Fruit fly (Drosophila melanogaster) whole organism, embryonic: Measurements from ENCODE around the gene CG13623.

Experiments used
- CG10209 ChIP-seq: fragments of 200-800 bp; sonication (Bioruptor generic); optimal IDR thresholded peaks from 3 replicates; lab custom pipeline; 2017; ENCODE audit warnings: missing biosample characterization, mild to moderate bottlenecking, missing genetic modification characterization, missing genetic modification reagents
- CG10366 ChIP-seq: fragments of 200-800 bp; sonication (Bioruptor generic); IDR thresholded peaks from 2 replicates; pipeline ENCODE4 v1.3.6; 2022; ENCODE audit warnings: missing biosample characterization, missing genetic modification characterization
- CG10979 ChIP-seq: fragments of 200-800 bp; sonication (Bioruptor generic); optimal IDR thresholded peaks from 2 replicates; lab custom pipeline; 2018; ENCODE audit warnings: missing biosample characterization, mild to moderate bottlenecking, missing genetic modification characterization, moderate library complexity
- CG11093 ChIP-seq: fragments of 200-800 bp; sonication (Bioruptor generic); IDR thresholded peaks from 3 replicates; pipeline ENCODE4 v1.3.6; 2022; ENCODE audit warnings: missing biosample characterization, missing genetic modification characterization
- CG11696 ChIP-seq: fragments of 200-800 bp; sonication (Bioruptor generic); IDR thresholded peaks from 2 replicates; pipeline ENCODE4 v1.3.6; 2022; ENCODE audit warnings: missing biosample characterization, missing genetic modification characterization
- CG11723 ChIP-seq: fragments of 200-800 bp; sonication (Bioruptor generic); optimal IDR thresholded peaks from 2 replicates; lab custom pipeline; 2017; ENCODE audit warnings: missing biosample characterization, mild to moderate bottlenecking, missing genetic modification characterization
- CG12104 ChIP-seq: fragments of 200-800 bp; sonication (Bioruptor generic); optimal IDR thresholded peaks from 3 replicates; lab custom pipeline; 2016; ENCODE audit warnings: missing biosample characterization, missing genetic modification characterization
- CG12659 ChIP-seq: fragments of 200-800 bp; sonication (Bioruptor generic); optimal IDR thresholded peaks from 3 replicates; lab custom pipeline; 2017; ENCODE audit warnings: mild to moderate bottlenecking, missing biosample characterization, missing genetic modification reagents, missing genetic modification characterization
- CG15601 ChIP-seq: fragments of 200-800 bp; sonication (Bioruptor generic); optimal IDR thresholded peaks from 3 replicates; lab custom pipeline; 2019; ENCODE audit warnings: missing biosample characterization, mild to moderate bottlenecking, missing genetic modification characterization, moderate library complexity
- CG18262 ChIP-seq: fragments of 200-800 bp; optimal IDR thresholded peaks from 3 replicates; lab custom pipeline; 2019; ENCODE audit warnings: missing biosample characterization, mild to moderate bottlenecking, missing genetic modification characterization, moderate library complexity
- CG1832 ChIP-seq: fragments of 200-800 bp; sonication (Bioruptor generic); optimal IDR thresholded peaks from 2 replicates; lab custom pipeline; 2017; ENCODE audit warnings: missing biosample characterization, mild to moderate bottlenecking, missing genetic modification characterization, inconsistent platforms
- CG31441 ChIP-seq: fragments of 200-800 bp; sonication (Bioruptor generic); IDR thresholded peaks from 2 replicates; pipeline ENCODE4 v1.3.6; 2022; ENCODE audit warnings: missing biosample characterization, missing genetic modification characterization
- CG32772 ChIP-seq: fragments of 200-800 bp; sonication (Bioruptor generic); IDR thresholded peaks from 2 replicates; pipeline ENCODE4 v1.3.6; 2022; ENCODE audit warnings: missing biosample characterization, missing genetic modification characterization
- CG34422 ChIP-seq: fragments of 200-800 bp; sonication (Bioruptor generic); IDR thresholded peaks from 3 replicates; pipeline ENCODE4 v1.3.6; 2022; ENCODE audit warnings: missing biosample characterization, missing genetic modification characterization
- CG3838 ChIP-seq: fragments of 200-800 bp; sonication (Bioruptor generic); optimal IDR thresholded peaks from 3 replicates; lab custom pipeline; 2016; ENCODE audit warnings: missing biosample characterization, missing genetic modification characterization
- CG3847 ChIP-seq: fragments of 200-800 bp; sonication (Bioruptor generic); IDR thresholded peaks from 2 replicates; pipeline ENCODE4 v1.3.6; 2022; ENCODE audit warnings: missing biosample characterization, missing genetic modification characterization
- CG8388 ChIP-seq: fragments of 200-800 bp; sonication (Bioruptor generic); optimal IDR thresholded peaks from 2 replicates; lab custom pipeline; 2019; ENCODE audit warnings: missing biosample characterization, mild to moderate bottlenecking, missing genetic modification characterization, moderate library complexity
- CG9609 ChIP-seq: fragments of 200-800 bp; sonication (Bioruptor generic); optimal IDR thresholded peaks from 3 replicates; lab custom pipeline; 2016; ENCODE audit warnings: missing biosample characterization, missing genetic modification characterization
- D19B ChIP-seq: fragments of 200-800 bp; sonication (Bioruptor generic); optimal IDR thresholded peaks from 2 replicates; lab custom pipeline; 2017; ENCODE audit warnings: missing biosample characterization, mild to moderate bottlenecking, missing genetic modification characterization
- Dek ChIP-seq: fragments of 200-800 bp; sonication (Bioruptor generic); optimal IDR thresholded peaks from 3 replicates; lab custom pipeline; 2019; ENCODE audit warnings: missing biosample characterization, mild to moderate bottlenecking, missing genetic modification characterization, moderate library complexity
- Doc2 ChIP-seq: fragments of 200-800 bp; sonication (Bioruptor generic); IDR thresholded peaks from 2 replicates; pipeline ENCODE4 v1.3.6; 2022; ENCODE audit warnings: missing biosample characterization, missing genetic modification characterization
- Ets65A ChIP-seq: fragments of 200-800 bp; sonication (Bioruptor generic); peaks from one replicate; lab custom pipeline; 2016; ENCODE audit warnings: missing biosample characterization, missing genetic modification characterization
- HmgZ ChIP-seq: fragments of 200-800 bp; sonication (Bioruptor generic); optimal IDR thresholded peaks from 2 replicates; lab custom pipeline; 2018; ENCODE audit warnings: missing biosample characterization, mild to moderate bottlenecking, missing genetic modification characterization
- Lhr ChIP-seq: fragments of 200-800 bp; sonication (Bioruptor generic); optimal IDR thresholded peaks from 3 replicates; lab custom pipeline; 2017; ENCODE audit warnings: mild to moderate bottlenecking, missing biosample characterization, missing genetic modification reagents, missing genetic modification characterization
- Myb ChIP-seq: fragments of 200-800 bp; sonication (Bioruptor generic); optimal IDR thresholded peaks from 2 replicates; lab custom pipeline; 2016; ENCODE audit warnings: missing biosample characterization, missing genetic modification characterization
- NC2β ChIP-seq: fragments of 200-800 bp; sonication (Bioruptor generic); optimal IDR thresholded peaks from 2 replicates; lab custom pipeline; 2016; ENCODE audit warnings: missing biosample characterization, missing genetic modification characterization
- Nf-YC ChIP-seq: fragments of 200-800 bp; optimal IDR thresholded peaks from 3 replicates; lab custom pipeline; 2019; ENCODE audit warnings: missing biosample characterization, mild to moderate bottlenecking, missing genetic modification characterization, moderate library complexity
- Pdp1 ChIP-seq, 2 experiments: fragments of 200-800 bp; sonication (Bioruptor generic); optimal IDR thresholded peaks; 3 replicates each; lab custom pipeline; 2016; ENCODE audit warnings: missing biosample characterization in 2 of 2, missing genetic modification characterization in 2 of 2, mild to moderate bottlenecking in 1 of 2, moderate library complexity in 1 of 2
- Ravus ChIP-seq: fragments of 200-800 bp; sonication (Bioruptor generic); IDR thresholded peaks from 2 replicates; pipeline ENCODE4 v1.3.6; 2022; ENCODE audit warnings: missing biosample characterization, missing genetic modification characterization
- Scr ChIP-seq: fragments of 200-800 bp; sonication (Bioruptor generic); IDR thresholded peaks from 2 replicates; pipeline ENCODE4 v1.3.6; 2022; ENCODE audit warnings: missing biosample characterization, missing genetic modification characterization; ENCODE audit not compliant: partially characterized antibody
- abd-A ChIP-seq: fragments of 200-800 bp; sonication (Bioruptor generic); optimal IDR thresholded peaks from 3 replicates; lab custom pipeline; 2019; ENCODE audit warnings: missing biosample characterization, mild to moderate bottlenecking, missing genetic modification characterization, moderate library complexity
- crol ChIP-seq: fragments of 200-800 bp; sonication (Bioruptor generic); IDR thresholded peaks from 2 replicates; pipeline ENCODE4 v1.3.6; 2022; ENCODE audit warnings: missing biosample characterization, missing genetic modification characterization
- dimm ChIP-seq: fragments of 200-800 bp; sonication (Bioruptor generic); IDR thresholded peaks from 2 replicates; pipeline ENCODE4 v1.3.6; 2022; ENCODE audit warnings: missing biosample characterization, missing genetic modification characterization
- dmrt11E ChIP-seq: fragments of 200-800 bp; sonication (Bioruptor generic); optimal IDR thresholded peaks from 3 replicates; lab custom pipeline; 2018; ENCODE audit warnings: missing biosample characterization, mild to moderate bottlenecking, missing genetic modification characterization, moderate library complexity
- grn ChIP-seq: fragments of 200-800 bp; sonication (Bioruptor generic); optimal IDR thresholded peaks from 3 replicates; lab custom pipeline; 2017; ENCODE audit warnings: missing biosample characterization, missing genetic modification characterization
- gsb ChIP-seq: fragments of 200-800 bp; sonication (Bioruptor generic); IDR thresholded peaks from 2 replicates; pipeline ENCODE4 v1.3.6; 2022; ENCODE audit warnings: missing biosample characterization, missing genetic modification characterization
- ind ChIP-seq: fragments of 200-800 bp; sonication (Bioruptor generic); optimal IDR thresholded peaks from 3 replicates; lab custom pipeline; 2016; ENCODE audit warnings: missing biosample characterization, missing genetic modification characterization
- insv ChIP-seq, 2 experiments: fragments of 200-800 bp; sonication (Bioruptor generic); optimal IDR thresholded peaks; 3 replicates each; lab custom pipeline; 2016 to 2018; ENCODE audit warnings: missing biosample characterization in 2 of 2, missing genetic modification characterization in 2 of 2
- klu ChIP-seq: fragments of 200-800 bp; sonication (Bioruptor generic); IDR thresholded peaks from 2 replicates; pipeline ENCODE4 v1.3.6; 2022; ENCODE audit warnings: missing biosample characterization, missing genetic modification characterization
- luna ChIP-seq: fragments of 200-800 bp; sonication (Bioruptor generic); optimal IDR thresholded peaks from 2 replicates; lab custom pipeline; 2016; ENCODE audit warnings: missing biosample characterization, missing genetic modification characterization
- pho ChIP-seq: fragments of 200-800 bp; sonication (Bioruptor generic); optimal IDR thresholded peaks from 2 replicates; lab custom pipeline; 2016; ENCODE audit warnings: missing biosample characterization, missing genetic modification characterization
- psq ChIP-seq: fragments of 200-800 bp; sonication (Bioruptor generic); optimal IDR thresholded peaks from 2 replicates; lab custom pipeline; 2017; ENCODE audit warnings: missing biosample characterization, missing genetic modification characterization
- ranshi ChIP-seq: fragments of 200-800 bp; sonication (Bioruptor generic); IDR thresholded peaks from 2 replicates; pipeline ENCODE4 v1.3.6; 2022; ENCODE audit warnings: missing biosample characterization, missing genetic modification characterization
- repo ChIP-seq: fragments of 200-800 bp; sonication (Bioruptor generic); optimal IDR thresholded peaks from 2 replicates; lab custom pipeline; 2016; ENCODE audit warnings: missing biosample characterization, missing genetic modification characterization
- rib ChIP-seq: fragments of 200-800 bp; sonication (Bioruptor generic); IDR thresholded peaks from 2 replicates; pipeline ENCODE4 v1.3.6; 2022; ENCODE audit warnings: missing biosample characterization, missing genetic modification characterization
- salm ChIP-seq: fragments of 200-800 bp; sonication (Bioruptor generic); optimal IDR thresholded peaks from 2 replicates; lab custom pipeline; 2018; ENCODE audit warnings: missing biosample characterization, mild to moderate bottlenecking, missing genetic modification characterization
- sob ChIP-seq: fragments of 200-800 bp; sonication (Bioruptor generic); IDR thresholded peaks from 2 replicates; pipeline ENCODE4 v1.3.6; 2022; ENCODE audit warnings: missing biosample characterization, missing genetic modification characterization
- sr ChIP-seq: fragments of 200-800 bp; sonication (Bioruptor generic); IDR thresholded peaks from 3 replicates; pipeline ENCODE4 v1.3.6; 2022; ENCODE audit warnings: missing biosample characterization, missing genetic modification characterization
- sug ChIP-seq: fragments of 200-800 bp; optimal IDR thresholded peaks from 2 replicates; lab custom pipeline; 2019; ENCODE audit warnings: missing biosample characterization, mild to moderate bottlenecking, missing genetic modification characterization, moderate library complexity
- ttk ChIP-seq: fragments of 200-800 bp; sonication (Bioruptor generic); IDR thresholded peaks from 2 replicates; pipeline ENCODE4 v2.1.2; 2022; ENCODE audit warnings: missing biosample characterization, missing genetic modification characterization
- vvl ChIP-seq: fragments of 200-800 bp; sonication (Bioruptor generic); IDR thresholded peaks from 2 replicates; pipeline ENCODE4 v1.3.6; 2022; ENCODE audit warnings: missing biosample characterization, missing genetic modification characterization

The CG13623 gene

DNA sequence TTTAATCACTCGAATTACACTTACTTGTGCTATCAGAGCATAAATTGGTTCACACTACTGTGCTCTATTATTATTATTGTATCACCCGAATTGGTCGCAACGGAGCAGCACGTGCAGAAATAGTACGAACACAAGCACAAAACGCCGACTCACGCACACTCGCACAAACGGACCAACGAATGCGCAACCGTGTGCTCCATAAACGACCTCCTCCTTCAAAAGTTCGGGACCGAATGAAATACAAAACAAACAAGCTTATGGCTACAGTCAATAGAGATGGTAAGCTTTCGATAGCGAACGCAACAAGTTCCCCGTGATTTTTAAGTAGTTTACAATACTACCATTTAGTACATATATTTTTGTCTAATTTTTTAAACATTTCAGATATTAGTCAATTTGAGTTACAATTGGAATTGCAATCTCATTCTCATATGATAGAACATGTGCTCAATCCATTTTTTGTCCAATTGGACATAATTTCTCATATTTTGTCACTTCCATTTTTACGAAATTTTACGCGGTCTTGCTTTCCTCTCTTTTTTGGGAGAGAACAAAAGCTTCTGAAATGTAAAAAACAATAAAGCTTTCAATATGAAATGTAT, 13.4 kb upstream of the CG13623 start, which contains the start of gene Cftr (continued):
- TF ChIP-seq Nf-YC (tag; lab: Kevin White, UChicago) (peak; percentile 19), CG15601 (tag; lab: Kevin White, UChicago) (no peak), CG3847 (GFP tag; lab: Robert Waterston, UW) (peak; percentile 63), Ets65A (GFP tag; lab: Kevin White, UChicago) (peak; percentile 46), HmgZ (tag; lab: Kevin White, UChicago) (peak; percentile 79), Myb (GFP tag; lab: Kevin White, UChicago) (peak; percentile 33), salm (tag; lab: Kevin White, UChicago) (no peak), CG10979 (tag; lab: Kevin White, UChicago) (no peak), ind (no peak), dimm (GFP tag; lab: Robert Waterston, UW) (no peak), CG10209 (GFP tag; lab: Kevin White, UChicago) (no peak), Ravus (no peak), ranshi (peak; percentile 44; the same call in 1 of the 2 replicates), repo (GFP tag; lab: Kevin White, UChicago) (peak; percentile 33), NC2β (GFP tag; lab: Kevin White, UChicago) (peak; percentile 41), CG12659 (GFP tag; lab: Kevin White, UChicago) (peak; percentile 55), Lhr (no peak), sob (peak; percentile 81), CG10366 (no peak; the same call in 1 of the 2 replicates), rib (peak; percentile 67; the same call in 1 of the 2 replicates), Pdp1 (GFP tag; optimal IDR thresholded peaks at IDR 0.05; lab: Kevin White, UChicago) (peak; percentile 27 to 83), pho (GFP tag; lab: Kevin White, UChicago) (peak; percentile 61), klu (GFP tag; lab: Robert Waterston, UW) (no peak), crol (GFP tag; lab: Robert Waterston, UW) (no peak), sug (tag; lab: Kevin White, UChicago) (peak; percentile 57), Scr (GFP tag; lab: Robert Waterston, UW) (no peak; the same call in 1 of the 2 replicates), abd-A (peak; percentile 47), CG34422 (GFP tag; lab: Robert Waterston, UW) (peak; percentile 93), CG18262 (tag; lab: Kevin White, UChicago) (no peak), D19B (GFP tag; lab: Kevin White, UChicago) (no peak), vvl (GFP tag; lab: Robert Waterston, UW) (no peak; the same call in none of the 2 replicates), CG1832 (GFP tag; lab: Kevin White, UChicago) (no peak), ttk (GFP tag; lab: Robert Waterston, UW) (no peak; the same call in 1 of the 2 replicates), CG11093 (GFP tag; lab: Robert Waterston, UW) (no peak), CG11696 (GFP tag; lab: Robert Waterston, UW) (no peak; the same call in 1 of the 2 replicates), psq (GFP tag; lab: Kevin White, UChicago) (no peak), CG12104 (GFP tag; lab: Kevin White, UChicago) (peak; percentile 44), grn (GFP tag; lab: Kevin White, UChicago) (peak; percentile 69), Doc2 (no peak), CG31441 (peak; percentile 22; the same call in 1 of the 2 replicates), gsb (no peak), sr (peak; percentile 45; the same call in 2 of the 3 replicates), CG9609 (peak; percentile 43), CG32772 (no peak), insv (GFP tag; optimal IDR thresholded peaks at IDR 0.05; lab: Kevin White, UChicago) (no peak), CG8388 (no peak), dmrt11E (tag; lab: Kevin White, UChicago) (no peak), CG3838 (GFP tag; lab: Kevin White, UChicago) (peak; percentile 92), Dek (peak; percentile 47), CG11723 (GFP tag; lab: Kevin White, UChicago) (no peak), luna (GFP tag; lab: Kevin White, UChicago) (peak; percentile 27)
